Fruit fly (Drosophila melanogaster): ENCODE data around the gene CecA2.

The CecA2 gene

DNA sequence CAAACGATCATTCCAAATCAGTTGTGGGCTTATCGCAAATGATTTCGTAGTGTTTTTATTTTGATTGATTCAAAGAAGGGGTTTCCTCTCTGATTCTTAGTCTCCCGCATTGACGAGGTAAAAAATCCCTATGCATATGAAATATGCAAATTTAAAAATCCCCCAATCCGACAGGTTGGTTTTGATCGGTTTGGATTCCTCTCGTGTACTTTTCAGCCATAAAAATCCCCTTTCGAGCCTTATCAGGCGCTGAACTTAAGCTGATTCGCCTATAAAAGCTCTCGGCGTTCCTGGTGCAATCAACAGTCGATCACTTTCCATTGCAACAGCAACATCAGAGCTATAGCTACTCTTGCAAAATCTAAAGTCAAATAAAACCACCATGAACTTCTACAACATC is at the start of gene CecA2:
Gene CecA2, plus strand, starts transcription at position 301 of the 400 bp plus-strand sequence.
- no peak for TF ChIP-seq CG17801 (GFP tag; optimal IDR thresholded peaks at IDR 0.05; ENCODE audit: partially characterized antibody)

dm6 chr3R:30163228-30163627 is 48.7 kb upstream of the CecA2 start:
- TF ChIP-seq CG17801 (GFP tag; optimal IDR thresholded peaks at IDR 0.05; ENCODE audit: partially characterized antibody), result no peak

DNA sequence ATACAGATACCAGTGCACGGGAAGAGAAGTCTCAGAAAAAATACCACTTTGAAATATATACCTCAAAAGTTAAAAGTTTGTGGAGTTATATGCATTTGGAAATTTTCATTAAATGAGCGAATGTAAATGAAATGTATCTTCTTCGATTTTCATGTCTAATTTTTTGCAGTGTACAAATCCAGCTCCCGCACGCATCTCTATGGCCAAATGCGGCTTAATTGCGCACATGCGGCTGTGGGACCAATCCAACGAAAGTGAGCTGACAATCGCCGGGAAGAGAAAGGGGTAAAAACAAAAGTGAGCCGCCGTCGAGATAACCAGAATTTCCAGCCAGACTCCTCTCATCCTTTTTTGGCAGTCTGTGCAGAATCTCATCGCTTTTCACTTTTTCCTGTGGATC is 47.8 kb upstream of the CecA2 start:
- no peak for TF ChIP-seq CG17801 (GFP tag; optimal IDR thresholded peaks at IDR 0.05; ENCODE audit: partially characterized antibody)

- no peak for TF ChIP-seq CG17801 (GFP tag; optimal IDR thresholded peaks at IDR 0.05; ENCODE audit: partially characterized antibody)
Observed at dm6 chr3R:30166159-30166784, 45.7 kb upstream of the CecA2 start, which contains the start of gene VhaAC45RP. Gene VhaAC45RP, minus strand, starts transcription at chr3R:30166419.

- no peak for TF ChIP-seq CG17801 (GFP tag; optimal IDR thresholded peaks at IDR 0.05; ENCODE audit: partially characterized antibody)
Observed at dm6 chr3R:30170671-30171667, 41.0 kb upstream of the CecA2 start, which contains the start of gene Rsod. Gene Rsod, minus strand, starts transcription at chr3R:30171207.

dm6 chr3R:30174160-30175002 is 37.6 kb upstream of the CecA2 start, which contains the start of gene Mlc2:
Gene Mlc2, minus strand, starts transcription at chr3R:30174551.
- no peak for TF ChIP-seq CG17801 (GFP tag; optimal IDR thresholded peaks at IDR 0.05; ENCODE audit: partially characterized antibody)

dm6 chr3R:30175045-30175589 is 36.8 kb upstream of the CecA2 start:
- TF ChIP-seq CG17801 (GFP tag; optimal IDR thresholded peaks at IDR 0.05; ENCODE audit: partially characterized antibody), result no peak

- no peak for TF ChIP-seq CG17801 (GFP tag; optimal IDR thresholded peaks at IDR 0.05; ENCODE audit: partially characterized antibody)
Observed at dm6 chr3R:30176314-30176713, 35.6 kb upstream of the CecA2 start.

dm6 chr3R:30177494-30177893 is 34.5 kb upstream of the CecA2 start, which contains the start of the genes CG1983 and CG15530:
Gene CG1983, minus strand, starts transcription at chr3R:30177700.
Gene CG15530, plus strand, starts transcription at chr3R:30177877.
- no peak for TF ChIP-seq CG17801 (GFP tag; optimal IDR thresholded peaks at IDR 0.05; ENCODE audit: partially characterized antibody)

- no peak for TF ChIP-seq CG17801 (GFP tag; optimal IDR thresholded peaks at IDR 0.05; ENCODE audit: partially characterized antibody)
Observed at dm6 chr3R:30179934-30180333, 32.0 kb upstream of the CecA2 start, which contains the start of gene Bet5. Gene Bet5, plus strand, starts transcription at chr3R:30180232.

- TF ChIP-seq CG17801 (GFP tag; optimal IDR thresholded peaks at IDR 0.05; ENCODE audit: partially characterized antibody), result no peak
Observed at dm6 chr3R:30183872-30184271, 28.1 kb upstream of the CecA2 start.

dm6 chr3R:30189398-30189797 is 22.6 kb upstream of the CecA2 start:
- TF ChIP-seq CG17801 (GFP tag; optimal IDR thresholded peaks at IDR 0.05; ENCODE audit: partially characterized antibody), result peak; percentile 14

DNA sequence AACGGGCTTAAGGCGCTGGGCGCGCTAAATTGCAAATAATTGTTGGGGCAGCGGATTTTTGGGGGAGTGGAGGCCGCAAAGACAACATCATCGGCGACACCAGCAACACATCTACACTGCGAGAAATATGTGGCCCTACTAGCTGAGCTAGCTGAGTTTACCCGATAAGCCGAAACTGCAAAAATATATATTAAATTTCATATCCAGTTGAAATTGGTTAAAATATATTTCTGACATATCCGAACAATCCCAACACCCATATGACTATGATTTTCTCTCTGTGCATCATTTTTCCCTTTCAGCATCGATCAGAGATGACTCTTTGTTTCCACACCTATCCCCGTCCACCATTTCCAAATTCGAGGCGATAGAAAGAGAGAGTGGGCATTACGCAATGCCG is 22.1 kb upstream of the CecA2 start:
- TF ChIP-seq CG17801 (GFP tag; optimal IDR thresholded peaks at IDR 0.05; ENCODE audit: partially characterized antibody), result no peak

DNA sequence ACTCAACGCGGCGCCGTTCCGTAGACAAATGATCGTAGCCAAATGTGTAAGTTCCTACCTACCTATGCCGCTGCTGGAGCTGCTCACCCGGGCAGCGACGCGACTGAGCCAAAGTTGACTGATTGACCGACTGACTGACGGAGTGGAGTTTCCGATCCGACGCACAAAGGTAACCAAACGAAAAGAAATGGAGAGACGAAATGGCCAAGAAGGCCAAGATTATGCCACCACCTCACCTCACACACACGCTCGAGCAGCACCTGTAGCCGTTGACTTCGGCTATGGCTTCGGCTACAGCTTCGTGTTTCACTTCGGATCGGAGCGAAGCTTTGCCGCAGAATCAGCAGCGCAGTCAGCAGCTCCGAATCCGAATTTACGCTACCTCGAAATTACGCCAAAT is 20.9 kb upstream of the CecA2 start, which contains the start of gene CG9747:
Gene CG9747, minus strand, starts transcription at position 206 of the 400 bp plus-strand sequence.
- TF ChIP-seq CG17801 (GFP tag; optimal IDR thresholded peaks at IDR 0.05; ENCODE audit: partially characterized antibody), result no peak

Measured in ovary, adult (tissue).